Worm (Caenorhabditis elegans) whole organism, mixed stage, embryonic: Measurements from ENCODE around the gene cwp-2.

ENCODE experiments used
- bed-3 ChIP-seq: fragments of 200-800 bp; sonication (Bioruptor generic); optimal IDR thresholded peaks from 3 replicates; lab custom pipeline; 2018; ENCODE audit warnings: mild to moderate bottlenecking, missing genetic modification characterization, moderate library complexity, missing compliant biosample characterization
- elt-1 ChIP-seq: sonication (generic microtip); optimal IDR thresholded peaks from 2 replicates; lab custom pipeline; 2017; ENCODE audit warnings: missing genetic modification characterization, mild to moderate bottlenecking, missing compliant biosample characterization, antibody characterized with exemption, moderate library complexity, borderline replicate concordance; ENCODE audit not compliant: insufficient read depth
- elt-3 ChIP-seq: fragments of 150-350 bp; optimal IDR thresholded peaks from 2 replicates; lab custom pipeline; 2014; ENCODE audit warnings: missing biosample characterization, missing genetic modification characterization
- lsy-2 ChIP-seq: fragments of 150-350 bp; optimal IDR thresholded peaks from 2 replicates; lab custom pipeline; 2014; ENCODE audit warnings: missing biosample characterization, missing genetic modification characterization
- mls-2 ChIP-seq: sonication (generic microtip); optimal IDR thresholded peaks from 2 replicates; lab custom pipeline; 2016; ENCODE audit warnings: mild to moderate bottlenecking, missing genetic modification characterization, moderate library complexity, missing compliant biosample characterization
- nhr-237 ChIP-seq: fragments of 150-350 bp; optimal IDR thresholded peaks from 2 replicates; lab custom pipeline; 2014; ENCODE audit warnings: missing biosample characterization, missing genetic modification characterization
- nhr-28 ChIP-seq: fragments of 150-350 bp; optimal IDR thresholded peaks from 2 replicates; lab custom pipeline; 2014; ENCODE audit warnings: missing biosample characterization, missing genetic modification characterization
- pha-4 ChIP-seq: fragments of 150-350 bp; optimal IDR thresholded peaks from 2 replicates; lab custom pipeline; 2018; ENCODE audit warnings: missing biosample characterization, missing genetic modification reagents, missing genetic modification characterization
- unc-62 ChIP-seq: fragments of 150-350 bp; optimal IDR thresholded peaks from 2 replicates; lab custom pipeline; 2014; ENCODE audit warnings: missing biosample characterization, missing genetic modification reagents, missing genetic modification characterization

DNA sequence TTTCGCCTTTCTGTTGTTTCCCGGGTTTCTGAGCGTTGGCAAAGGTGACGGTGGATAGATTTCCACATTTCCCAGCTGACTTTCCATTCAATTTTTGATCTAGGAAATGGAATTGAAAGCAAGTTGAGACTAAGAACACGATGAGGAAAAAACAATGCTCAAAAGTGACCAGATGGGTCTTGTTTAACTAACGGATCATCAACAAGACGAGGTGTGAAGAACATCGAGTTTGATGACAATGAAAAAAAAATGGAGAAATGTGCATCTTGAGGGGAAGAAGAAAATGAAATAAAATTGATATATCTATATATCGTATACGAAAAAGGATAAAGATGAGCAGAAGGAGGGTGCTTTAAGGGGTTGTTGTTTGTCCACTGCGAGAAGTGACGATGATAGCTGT, 35.1 kb upstream of the cwp-2 start, which contains the start of gene T19H12.6:
- no peak for TF ChIP-seq elt-3
- no peak for TF ChIP-seq nhr-237
- no peak for TF ChIP-seq unc-62 (GFP tag; lab: Kevin White, UChicago)
- TF ChIP-seq lsy-2 = no peak
- TF ChIP-seq nhr-28 (tag; lab: Kevin White, UChicago) = no peak
- TF ChIP-seq elt-1 (tag; lab: Kevin White, UChicago) = no peak
- no peak for TF ChIP-seq mls-2 (tag; lab: Kevin White, UChicago)
- no peak for TF ChIP-seq bed-3 (GFP tag; lab: Kevin White, UChicago)
- no peak for TF ChIP-seq pha-4 (tag; lab: Kevin White, UChicago)
